Worm (Caenorhabditis elegans): ENCODE data around the gene lsd-1.

lsd-1 gene

ce11 chrX:11982065-11982464 is 33.4 kb downstream of the lsd-1 start, which contains the start of gene nhr-167:
TSS of gene nhr-167 (minus strand) at chrX:11982085.
- TF ChIP-seq med-1 (GFP tag; optimal IDR thresholded peaks at IDR 0.05; ENCODE audit: insufficient read depth): no peak
- TF ChIP-seq tab-1 (GFP tag; IDR thresholded peaks at IDR 0.05): no peak
- TF ChIP-seq ref-1 (GFP tag; conservative IDR thresholded peaks at IDR 0.05): no peak
- no peak for TF ChIP-seq ztf-29 (GFP tag; IDR thresholded peaks at IDR 0.05)

DNA sequence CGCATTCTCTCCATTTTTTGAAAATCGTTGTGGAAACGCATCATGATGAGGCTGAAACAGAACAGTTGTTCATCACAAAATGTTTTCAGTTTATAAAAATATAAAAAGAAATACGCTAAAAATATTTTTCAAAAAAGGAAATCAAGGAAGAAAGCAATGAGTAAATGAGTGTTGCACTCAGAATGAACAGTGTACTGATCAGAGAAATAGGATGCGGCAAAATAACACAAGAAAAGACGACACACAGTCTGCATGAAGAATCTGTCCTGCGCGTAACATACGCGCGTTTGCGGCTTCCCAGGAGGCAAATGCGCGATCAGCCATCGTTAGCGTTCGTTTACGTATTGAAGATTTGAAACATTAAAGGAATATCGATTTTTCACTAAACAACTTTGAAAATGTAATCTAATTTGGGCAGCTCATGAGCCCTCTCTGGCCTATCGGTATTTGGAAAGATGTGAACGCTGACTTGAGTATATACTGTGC is 35.0 kb downstream of the lsd-1 start, which contains the start of gene C49F5.3:
Gene C49F5.3 (minus strand): TSS at position 51 of the 486 bp plus-strand sequence.
- TF ChIP-seq cog-1 (tag; optimal IDR thresholded peaks at IDR 0.05) (no peak), med-1 (GFP tag; optimal IDR thresholded peaks at IDR 0.05; ENCODE audit: insufficient read depth) (no peak), tab-1 (GFP tag; IDR thresholded peaks at IDR 0.05) (no peak), ztf-29 (GFP tag; IDR thresholded peaks at IDR 0.05) (no peak), T22C8.4 (GFP tag; IDR thresholded peaks at IDR 0.05) (no peak), ref-1 (GFP tag; conservative IDR thresholded peaks at IDR 0.05) (no peak)

DNA sequence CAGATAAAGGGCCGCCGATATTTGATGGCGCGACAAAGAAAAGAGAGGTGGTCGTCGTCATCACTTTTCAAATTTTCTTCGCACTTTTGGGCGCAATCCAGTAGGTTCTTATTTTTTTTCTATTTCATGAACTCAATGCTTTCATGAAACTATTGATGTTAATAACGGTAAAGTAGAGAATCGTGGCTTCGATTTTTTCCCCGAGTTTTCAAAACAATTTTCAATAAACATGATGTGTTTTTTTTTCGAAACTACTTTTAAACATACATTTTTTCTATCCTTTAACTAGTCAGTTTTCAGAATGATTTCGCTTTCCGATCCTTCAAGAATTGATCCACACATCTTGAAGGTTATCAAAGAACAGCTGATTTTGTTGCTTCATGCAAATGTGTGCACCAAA is 37.2 kb downstream of the lsd-1 start, which contains the start of gene C49F5.5:
Gene C49F5.5 (plus strand): TSS at position 301 of the 400 bp plus-strand sequence.
- TF ChIP-seq flt-1 (GFP tag; IDR thresholded peaks at IDR 0.05) (no peak), ref-1 (GFP tag; conservative IDR thresholded peaks at IDR 0.05) (no peak), cog-1 (tag; optimal IDR thresholded peaks at IDR 0.05) (no peak), T22C8.4 (GFP tag; IDR thresholded peaks at IDR 0.05) (no peak), ztf-23 (GFP tag; IDR thresholded peaks at IDR 0.05) (no peak), med-1 (GFP tag; optimal IDR thresholded peaks at IDR 0.05; ENCODE audit: insufficient read depth) (no peak), ztf-29 (GFP tag; IDR thresholded peaks at IDR 0.05) (no peak), tab-1 (GFP tag; IDR thresholded peaks at IDR 0.05) (no peak), klf-2 (GFP tag; conservative IDR thresholded peaks at IDR 0.05) (no peak)

DNA sequence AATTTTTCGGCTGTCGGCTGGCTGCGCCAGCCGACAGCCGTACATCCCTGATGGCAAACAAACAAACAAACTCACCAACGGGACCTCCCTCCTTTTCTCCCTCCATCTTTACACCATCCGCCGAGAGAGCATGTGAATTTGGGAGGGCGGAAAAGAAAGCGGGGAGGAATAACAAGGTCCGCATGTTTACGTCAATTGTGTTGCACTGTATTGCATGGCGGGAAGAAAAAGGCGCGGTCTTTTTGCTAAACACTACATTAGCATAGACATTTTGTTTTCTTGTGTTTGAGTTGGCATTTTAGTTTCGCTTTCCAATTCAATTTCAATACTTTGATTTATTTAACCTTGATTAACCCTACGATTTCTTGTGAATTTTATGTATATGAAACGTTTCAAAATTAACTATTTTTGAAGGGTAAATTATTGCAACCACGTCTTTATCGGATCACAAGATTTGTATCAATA is 39.3 kb downstream of the lsd-1 start, which contains the start of gene C49F5.6:
Gene C49F5.6 (plus strand): TSS at position 415 of the 465 bp plus-strand sequence.
- TF ChIP-seq tab-1 (GFP tag; IDR thresholded peaks at IDR 0.05) (no peak), med-1 (GFP tag; optimal IDR thresholded peaks at IDR 0.05; ENCODE audit: insufficient read depth) (no peak), T22C8.4 (GFP tag; IDR thresholded peaks at IDR 0.05) (no peak), flt-1 (GFP tag; IDR thresholded peaks at IDR 0.05) (no peak), cog-1 (tag; optimal IDR thresholded peaks at IDR 0.05) (no peak), ztf-29 (GFP tag; IDR thresholded peaks at IDR 0.05) (no peak), ztf-23 (GFP tag; IDR thresholded peaks at IDR 0.05) (no peak), klf-2 (GFP tag; conservative IDR thresholded peaks at IDR 0.05) (no peak), ref-1 (GFP tag; conservative IDR thresholded peaks at IDR 0.05) (no peak)

DNA sequence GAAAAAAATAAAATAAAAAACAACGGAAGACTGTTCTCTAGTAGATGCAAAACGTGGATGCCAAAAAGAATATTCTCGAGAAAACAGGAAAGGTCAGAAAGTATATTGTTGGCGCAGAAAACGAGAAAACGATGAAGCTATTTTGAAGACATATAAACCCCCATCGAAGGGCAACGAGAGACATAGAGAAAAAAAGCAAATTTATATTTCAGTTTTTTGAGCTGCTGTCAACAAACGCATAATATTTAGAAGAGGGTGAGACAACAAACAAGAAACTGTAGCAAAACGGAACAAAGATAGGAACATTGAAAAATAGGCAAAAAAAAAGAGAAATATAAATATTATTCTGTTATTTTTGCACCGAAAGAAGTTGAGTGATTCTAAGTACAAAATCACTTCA is 43.6 kb downstream of the lsd-1 start:
- TF ChIP-seq T22C8.4 (GFP tag; IDR thresholded peaks at IDR 0.05): no peak
- TF ChIP-seq ztf-29 (GFP tag; IDR thresholded peaks at IDR 0.05): no peak
- no peak for TF ChIP-seq ztf-23 (GFP tag; IDR thresholded peaks at IDR 0.05)
- no peak for TF ChIP-seq flt-1 (GFP tag; IDR thresholded peaks at IDR 0.05)
- TF ChIP-seq klf-2 (GFP tag; conservative IDR thresholded peaks at IDR 0.05): no peak
- no peak for TF ChIP-seq cog-1 (tag; optimal IDR thresholded peaks at IDR 0.05)
- no peak for TF ChIP-seq tab-1 (GFP tag; IDR thresholded peaks at IDR 0.05)
- TF ChIP-seq ref-1 (GFP tag; conservative IDR thresholded peaks at IDR 0.05): no peak
- no peak for TF ChIP-seq med-1 (GFP tag; optimal IDR thresholded peaks at IDR 0.05; ENCODE audit: insufficient read depth)

ce11 chrX:11992778-11993177 is 44.1 kb downstream of the lsd-1 start:
- TF ChIP-seq cog-1 (tag; optimal IDR thresholded peaks at IDR 0.05) (no peak), klf-2 (GFP tag; conservative IDR thresholded peaks at IDR 0.05) (no peak), T22C8.4 (GFP tag; IDR thresholded peaks at IDR 0.05) (no peak), tab-1 (GFP tag; IDR thresholded peaks at IDR 0.05) (no peak), flt-1 (GFP tag; IDR thresholded peaks at IDR 0.05) (no peak), ztf-29 (GFP tag; IDR thresholded peaks at IDR 0.05) (no peak), ztf-23 (GFP tag; IDR thresholded peaks at IDR 0.05) (no peak), med-1 (GFP tag; optimal IDR thresholded peaks at IDR 0.05; ENCODE audit: insufficient read depth) (no peak)

ce11 chrX:11993327-11993726 is 44.7 kb downstream of the lsd-1 start:
- no peak for TF ChIP-seq ztf-29 (GFP tag; IDR thresholded peaks at IDR 0.05)
- TF ChIP-seq ref-1 (GFP tag; conservative IDR thresholded peaks at IDR 0.05): no peak
- TF ChIP-seq ztf-23 (GFP tag; IDR thresholded peaks at IDR 0.05): no peak
- no peak for TF ChIP-seq klf-2 (GFP tag; conservative IDR thresholded peaks at IDR 0.05)
- TF ChIP-seq med-1 (GFP tag; optimal IDR thresholded peaks at IDR 0.05; ENCODE audit: insufficient read depth): no peak
- TF ChIP-seq cog-1 (tag; optimal IDR thresholded peaks at IDR 0.05): no peak
- no peak for TF ChIP-seq flt-1 (GFP tag; IDR thresholded peaks at IDR 0.05)
- no peak for TF ChIP-seq T22C8.4 (GFP tag; IDR thresholded peaks at IDR 0.05)
- no peak for TF ChIP-seq tab-1 (GFP tag; IDR thresholded peaks at IDR 0.05)

DNA sequence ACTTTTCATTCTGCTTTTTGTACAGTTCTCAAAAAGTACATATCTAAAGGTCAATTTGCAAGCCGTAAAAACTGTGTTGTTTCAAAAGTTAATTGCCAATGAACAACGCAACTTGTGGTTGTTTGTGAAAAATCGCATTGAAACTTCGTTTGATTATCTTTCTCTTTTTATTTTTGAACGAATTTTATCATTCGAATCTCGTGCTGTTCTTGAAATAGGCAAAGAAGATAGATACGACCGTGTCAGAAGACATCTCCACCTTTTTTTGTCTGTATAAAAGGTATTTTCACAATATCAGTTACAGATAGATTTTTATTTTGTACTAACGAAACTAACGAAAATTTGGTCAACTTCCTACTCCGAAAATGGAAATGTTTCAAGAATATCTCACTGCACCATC is 45.8 kb downstream of the lsd-1 start, which contains the start of gene C49F5.7:
Gene C49F5.7 (plus strand): TSS at position 301 of the 400 bp plus-strand sequence.
- TF ChIP-seq T22C8.4 (GFP tag; IDR thresholded peaks at IDR 0.05): no peak
- TF ChIP-seq ztf-29 (GFP tag; IDR thresholded peaks at IDR 0.05): no peak
- no peak for TF ChIP-seq tab-1 (GFP tag; IDR thresholded peaks at IDR 0.05)
- no peak for TF ChIP-seq ztf-23 (GFP tag; IDR thresholded peaks at IDR 0.05)
- TF ChIP-seq klf-2 (GFP tag; conservative IDR thresholded peaks at IDR 0.05): no peak
- no peak for TF ChIP-seq ref-1 (GFP tag; conservative IDR thresholded peaks at IDR 0.05)
- no peak for TF ChIP-seq flt-1 (GFP tag; IDR thresholded peaks at IDR 0.05)
- TF ChIP-seq med-1 (GFP tag; optimal IDR thresholded peaks at IDR 0.05; ENCODE audit: insufficient read depth): no peak
- TF ChIP-seq cog-1 (tag; optimal IDR thresholded peaks at IDR 0.05): no peak

DNA sequence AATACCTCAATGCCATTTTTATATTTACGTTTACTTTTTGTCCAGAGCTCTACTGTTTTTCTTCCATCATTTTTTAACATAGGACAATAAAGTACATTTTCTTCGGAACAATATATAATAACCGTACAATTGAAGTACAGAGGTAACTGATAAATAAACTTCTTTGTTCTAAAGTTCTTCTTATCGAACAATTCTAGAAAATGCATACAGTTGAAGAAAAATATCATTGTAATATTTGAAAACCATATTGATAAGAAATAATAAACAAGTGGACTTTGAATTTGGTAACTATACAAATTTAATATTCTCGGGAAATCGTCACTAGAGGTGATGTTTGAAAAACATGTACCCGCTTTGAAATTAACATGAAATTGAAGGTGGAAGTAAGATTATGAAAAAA is 48.0 kb downstream of the lsd-1 start:
- no peak for TF ChIP-seq med-1 (GFP tag; optimal IDR thresholded peaks at IDR 0.05; ENCODE audit: insufficient read depth)
- no peak for TF ChIP-seq T22C8.4 (GFP tag; IDR thresholded peaks at IDR 0.05)
- no peak for TF ChIP-seq cog-1 (tag; optimal IDR thresholded peaks at IDR 0.05)
- TF ChIP-seq klf-2 (GFP tag; conservative IDR thresholded peaks at IDR 0.05): no peak
- TF ChIP-seq ztf-23 (GFP tag; IDR thresholded peaks at IDR 0.05): no peak
- TF ChIP-seq ref-1 (GFP tag; conservative IDR thresholded peaks at IDR 0.05): no peak
- TF ChIP-seq flt-1 (GFP tag; IDR thresholded peaks at IDR 0.05): no peak
- no peak for TF ChIP-seq tab-1 (GFP tag; IDR thresholded peaks at IDR 0.05)
- TF ChIP-seq ztf-29 (GFP tag; IDR thresholded peaks at IDR 0.05): no peak
